Worm (Caenorhabditis elegans): ENCODE results near the gene W05H9.4.

- TF ChIP-seq ham-2 (GFP tag; optimal IDR thresholded peaks at IDR 0.05) (no peak), lsy-2 (tag; optimal IDR thresholded peaks at IDR 0.05) (no peak), nhr-12 (tag; optimal IDR thresholded peaks at IDR 0.05) (no peak), unc-62 (GFP tag; optimal IDR thresholded peaks at IDR 0.05) (no peak)
Observed at ce11 chrX:6276701-6277100, 13.3 kb downstream of the W05H9.4 start.

Measured in whole organism, mixed stage, embryonic.